Fruit fly (Drosophila melanogaster): ENCODE measurements around the gene CG31516.

The CG31516 gene

dm6 chr3R:4214038-4214437, 5.9 kb downstream of the CG31516 start (continued):
- TF ChIP-seq Ets97D (GFP tag; optimal IDR thresholded peaks at IDR 0.05): no peak
- no peak for TF ChIP-seq CG6683 (GFP tag; optimal IDR thresholded peaks at IDR 0.05)
- TF ChIP-seq sug (tag; optimal IDR thresholded peaks at IDR 0.05): peak; percentile 23
- peak; percentile 39 for TF ChIP-seq CHES-1-like (GFP tag; optimal IDR thresholded peaks at IDR 0.05)
- TF ChIP-seq zen2 (GFP tag; IDR thresholded peaks at IDR 0.05; ENCODE audit: partially characterized antibody): no peak
- peak; percentile 37 for TF ChIP-seq CG10274 (GFP tag; optimal IDR thresholded peaks at IDR 0.05)
- peak; percentile 33 for TF ChIP-seq CG18476 (GFP tag; optimal IDR thresholded peaks at IDR 0.05)
- no peak for TF ChIP-seq Bgb (GFP tag; IDR thresholded peaks at IDR 0.05; ENCODE audit: partially characterized antibody)
- TF ChIP-seq lilli (GFP tag; optimal IDR thresholded peaks at IDR 0.05): peak; percentile 59
- peak; percentile 57 for TF ChIP-seq grn (GFP tag; optimal IDR thresholded peaks at IDR 0.05)
- TF ChIP-seq CG18619 (GFP tag; optimal IDR thresholded peaks at IDR 0.05): peak; percentile 61
- TF ChIP-seq ssp (GFP tag; IDR thresholded peaks at IDR 0.05): peak; percentile 81
- TF ChIP-seq CG11247 (GFP tag; IDR thresholded peaks at IDR 0.05): peak; percentile 83
- TF ChIP-seq gem (tag; optimal IDR thresholded peaks at IDR 0.05): peak; percentile 78
- peak; percentile 69; the same call in 1 of the 2 replicates for TF ChIP-seq peb (GFP tag; IDR thresholded peaks at IDR 0.05)
- TF ChIP-seq Sox100B (GFP tag; optimal IDR thresholded peaks at IDR 0.05): peak; percentile 68
- TF ChIP-seq Ada2b (GFP tag; IDR thresholded peaks at IDR 0.05): peak; percentile 91
- TF ChIP-seq Atf-2 (GFP tag; optimal IDR thresholded peaks at IDR 0.05): peak; percentile 59
- peak; percentile 64; the same call in 1 of the 2 replicates for TF ChIP-seq bowl (GFP tag; IDR thresholded peaks at IDR 0.05)
- peak; percentile 68; the same call in 2 of the 3 replicates for TF ChIP-seq CG11560 (tag; IDR thresholded peaks at IDR 0.05)
- peak; percentile 83 for TF ChIP-seq jigr1 (GFP tag; IDR thresholded peaks at IDR 0.05)
- no peak for TF ChIP-seq CG3065 (GFP tag; optimal IDR thresholded peaks at IDR 0.05)
- peak; percentile 75 for TF ChIP-seq unpg (GFP tag; optimal IDR thresholded peaks at IDR 0.05)
- TF ChIP-seq B-H2 (GFP tag; optimal IDR thresholded peaks at IDR 0.05): no peak
- TF ChIP-seq fd64A (GFP tag; optimal IDR thresholded peaks at IDR 0.05): peak; percentile 35
- peak; percentile 71 for TF ChIP-seq CG18262 (tag; optimal IDR thresholded peaks at IDR 0.05)
- TF ChIP-seq CG12942 (GFP tag; optimal IDR thresholded peaks at IDR 0.05): peak; percentile 71
- TF ChIP-seq CkIIα-i1 (GFP tag; IDR thresholded peaks at IDR 0.05): peak; percentile 54; the same call in 1 of the 2 replicates
- peak; percentile 74 for TF ChIP-seq CG16863 (GFP tag; optimal IDR thresholded peaks at IDR 0.05)
- TF ChIP-seq CG2875 (GFP tag; optimal IDR thresholded peaks at IDR 0.05): peak; percentile 66
- peak; percentile 85 for TF ChIP-seq CG7372 (GFP tag; IDR thresholded peaks at IDR 0.05)
- peak; percentile 45; the same call in 1 of the 3 replicates for TF ChIP-seq C15 (GFP tag; IDR thresholded peaks at IDR 0.05)
- no peak for TF ChIP-seq CG17912 (GFP tag; optimal IDR thresholded peaks at IDR 0.05)
- peak; percentile 46; the same call in 1 of the 2 replicates for TF ChIP-seq rib (GFP tag; IDR thresholded peaks at IDR 0.05)
- peak; percentile 88 for TF ChIP-seq so (GFP tag; IDR thresholded peaks at IDR 0.05)
- peak; percentile 81 for TF ChIP-seq fd96Cb (tag; optimal IDR thresholded peaks at IDR 0.05)
- TF ChIP-seq Dip3 (GFP tag; optimal IDR thresholded peaks at IDR 0.05): peak; percentile 47
- no peak for TF ChIP-seq Ravus (GFP tag; IDR thresholded peaks at IDR 0.05)
- peak; percentile 88 for TF ChIP-seq Rfx (GFP tag; IDR thresholded peaks at IDR 0.05)
- no peak for TF ChIP-seq Kr (GFP tag; optimal IDR thresholded peaks at IDR 0.05)
- peak; percentile 91 for TF ChIP-seq CG10366 (GFP tag; IDR thresholded peaks at IDR 0.05)
- no peak for TF ChIP-seq usp (GFP tag; optimal IDR thresholded peaks at IDR 0.05)
- peak; percentile 91 for TF ChIP-seq HLH3B (GFP tag; IDR thresholded peaks at IDR 0.05)
- peak; percentile 23 for TF ChIP-seq ab (GFP tag; optimal IDR thresholded peaks at IDR 0.05)
- TF ChIP-seq Ssrp (tag; optimal IDR thresholded peaks at IDR 0.05): peak; percentile 69
- TF ChIP-seq twi (tag; optimal IDR thresholded peaks at IDR 0.05): no peak
- no peak for TF ChIP-seq pzg (GFP tag; optimal IDR thresholded peaks at IDR 0.05)
- peak; percentile 32 for TF ChIP-seq crc (GFP tag; optimal IDR thresholded peaks at IDR 0.05)
- peak; percentile 18 for TF ChIP-seq CG18011 (GFP tag; optimal IDR thresholded peaks at IDR 0.05)
- peak; percentile 69 for TF ChIP-seq Side (GFP tag; optimal IDR thresholded peaks at IDR 0.05)
- TF ChIP-seq scrt (GFP tag; optimal IDR thresholded peaks at IDR 0.05): peak; percentile 22
